Fruit fly (Drosophila melanogaster) ovary, adult (tissue): ENCODE measurements around the gene CG43845.

Experiments
- CG17801 ChIP-seq: fragments of 200-800 bp; optimal IDR thresholded peaks from 2 replicates; lab custom pipeline; 2019; ENCODE audit warnings: missing biosample characterization, mild to moderate bottlenecking, missing genetic modification characterization, moderate library complexity; ENCODE audit not compliant: partially characterized antibody

Gene CG43845

dm6 chr3R:5523070-5523637 is at the start of gene CG43845, which contains the start of gene Nmdar1:
TSS of gene CG43845 (minus strand) at chr3R:5523120.
TSS of gene Nmdar1 (minus strand) at chr3R:5523328.
- no peak for TF ChIP-seq CG17801 (GFP tag; lab: Kevin White, UChicago)

- TF ChIP-seq CG17801 (GFP tag; lab: Kevin White, UChicago), result no peak
These were observed 48.8 kb upstream of the CG43845 start for dm6 chr3R:5571756-5572155.

dm6 chr3R:5571437-5571750 is 48.5 kb upstream of the CG43845 start:
- TF ChIP-seq CG17801 (GFP tag; lab: Kevin White, UChicago), result no peak

dm6 chr3R:5570635-5571436 is 47.9 kb upstream of the CG43845 start, which contains the start of gene CRMP:
TSS of gene CRMP (plus strand) at chr3R:5571108.
- TF ChIP-seq CG17801 (GFP tag; lab: Kevin White, UChicago), result peak; percentile 74

- TF ChIP-seq CG17801 (GFP tag; lab: Kevin White, UChicago), result peak; percentile 65
These were observed 45.7 kb upstream of the CG43845 start, which contains the start of the genes CG2931 and Rheb for dm6 chr3R:5568590-5568989. TSS of gene CG2931 (minus strand) at chr3R:5568615. TSS of gene Rheb (plus strand) at chr3R:5568921.

dm6 chr3R:5565623-5566022 is 42.7 kb upstream of the CG43845 start:
- peak; percentile 75 for TF ChIP-seq CG17801 (GFP tag; lab: Kevin White, UChicago)

- no peak for TF ChIP-seq CG17801 (GFP tag; lab: Kevin White, UChicago)
These were observed 41.9 kb upstream of the CG43845 start, which contains the start of the genes CG14671 and CG12746 for dm6 chr3R:5564775-5565190. TSS of gene CG14671 (minus strand) at chr3R:5564815. TSS of gene CG12746 (plus strand) at chr3R:5564865.

dm6 chr3R:5563420-5563819 is 40.5 kb upstream of the CG43845 start, which contains the start of gene Pi4KIIalpha:
TSS of gene Pi4KIIalpha (minus strand) at chr3R:5563652.
- TF ChIP-seq CG17801 (GFP tag; lab: Kevin White, UChicago), result no peak

- no peak for TF ChIP-seq CG17801 (GFP tag; lab: Kevin White, UChicago)
These were observed 40.0 kb upstream of the CG43845 start for dm6 chr3R:5562956-5563355.

dm6 chr3R:5554852-5555251 is 31.9 kb upstream of the CG43845 start, which contains the start of gene Snm1:
TSS of gene Snm1 (plus strand) at chr3R:5555084.
- no peak for TF ChIP-seq CG17801 (GFP tag; lab: Kevin White, UChicago)

- TF ChIP-seq CG17801 (GFP tag; lab: Kevin White, UChicago), result peak; percentile 30
These were observed 31.2 kb upstream of the CG43845 start, which contains the start of gene Pcmt for dm6 chr3R:5554082-5554481. TSS of gene Pcmt (minus strand) at chr3R:5554316.

dm6 chr3R:5551593-5551992 is 28.7 kb upstream of the CG43845 start:
- no peak for TF ChIP-seq CG17801 (GFP tag; lab: Kevin White, UChicago)

- no peak for TF ChIP-seq CG17801 (GFP tag; lab: Kevin White, UChicago)
These were observed 28.1 kb upstream of the CG43845 start, which contains the start of gene mia for dm6 chr3R:5551068-5551467. TSS of gene mia (minus strand) at chr3R:5551168.

dm6 chr3R:5550452-5550851 is 27.5 kb upstream of the CG43845 start:
- no peak for TF ChIP-seq CG17801 (GFP tag; lab: Kevin White, UChicago)

- TF ChIP-seq CG17801 (GFP tag; lab: Kevin White, UChicago), result peak; percentile 31
These were observed 24.6 kb upstream of the CG43845 start, which contains the start of gene CG2519 for dm6 chr3R:5547464-5547943. TSS of gene CG2519 (minus strand) at chr3R:5547775.
